Fruit fly (Drosophila melanogaster) whole organism, embryonic: ENCODE results near the gene CG42815.
A peak's percentile ranks its signal among the peaks of the same experiment; 100 is the strongest.

ENCODE experiments used
- Abd-B ChIP-seq: fragments of 200-800 bp; sonication (Bioruptor generic); optimal IDR thresholded peaks from 2 replicates; lab custom pipeline; 2018; ENCODE audit warnings: missing biosample characterization, mild to moderate bottlenecking, missing genetic modification characterization, moderate library complexity
- Bteb2 ChIP-seq: fragments of 200-800 bp; sonication (Bioruptor generic); optimal IDR thresholded peaks from 2 replicates; lab custom pipeline; 2016; ENCODE audit warnings: missing biosample characterization, missing genetic modification characterization
- CG12104 ChIP-seq: fragments of 200-800 bp; sonication (Bioruptor generic); optimal IDR thresholded peaks from 3 replicates; lab custom pipeline; 2016; ENCODE audit warnings: missing biosample characterization, missing genetic modification characterization
- CG12155 ChIP-seq: fragments of 200-800 bp; sonication (Bioruptor generic); optimal IDR thresholded peaks from 3 replicates; lab custom pipeline; 2016; ENCODE audit warnings: missing biosample characterization, missing genetic modification characterization
- CG1233 ChIP-seq: fragments of 200-800 bp; sonication (Bioruptor generic); optimal IDR thresholded peaks from 4 replicates; lab custom pipeline; 2018; ENCODE audit warnings: missing biosample characterization, mild to moderate bottlenecking, missing genetic modification characterization
- CG12744 ChIP-seq: fragments of 200-800 bp; sonication (Bioruptor generic); optimal IDR thresholded peaks from 2 replicates; lab custom pipeline; 2016; ENCODE audit warnings: missing biosample characterization, missing genetic modification characterization
- CG15073 ChIP-seq: fragments of 200-800 bp; sonication (Bioruptor generic); optimal IDR thresholded peaks from 2 replicates; lab custom pipeline; 2016; ENCODE audit warnings: missing biosample characterization, missing genetic modification characterization
- CG15269 ChIP-seq: fragments of 200-800 bp; sonication (Bioruptor generic); optimal IDR thresholded peaks from 2 replicates; lab custom pipeline; 2018; ENCODE audit warnings: missing biosample characterization, mild to moderate bottlenecking, missing genetic modification characterization, moderate library complexity
- CG15696 ChIP-seq: fragments of 200-800 bp; sonication (Bioruptor generic); optimal IDR thresholded peaks from 2 replicates; lab custom pipeline; 2019; ENCODE audit warnings: missing biosample characterization, mild to moderate bottlenecking, missing genetic modification characterization, moderate library complexity
- CG17912 ChIP-seq: fragments of 200-800 bp; sonication (Bioruptor generic); optimal IDR thresholded peaks from 2 replicates; lab custom pipeline; 2018; ENCODE audit warnings: missing biosample characterization, mild to moderate bottlenecking, missing genetic modification characterization
- CG18764 ChIP-seq: fragments of 200-800 bp; sonication (Bioruptor generic); optimal IDR thresholded peaks from 3 replicates; lab custom pipeline; 2016; ENCODE audit warnings: missing biosample characterization, missing genetic modification characterization
- CG2889 ChIP-seq: fragments of 200-800 bp; sonication (Bioruptor generic); IDR thresholded peaks from 3 replicates; pipeline ENCODE4 v1.3.6; 2022; ENCODE audit warnings: missing biosample characterization, missing genetic modification characterization
- CG30403 ChIP-seq: fragments of 200-800 bp; sonication (Bioruptor generic); optimal IDR thresholded peaks from 3 replicates; lab custom pipeline; 2016; ENCODE audit warnings: missing biosample characterization, missing genetic modification characterization
- CG30431 ChIP-seq: fragments of 200-800 bp; sonication (Bioruptor generic); optimal IDR thresholded peaks from 2 replicates; lab custom pipeline; 2017; ENCODE audit warnings: missing biosample characterization, missing genetic modification characterization
- CG33213 ChIP-seq: fragments of 200-800 bp; sonication (Bioruptor generic); optimal IDR thresholded peaks from 3 replicates; lab custom pipeline; 2016; ENCODE audit warnings: missing biosample characterization, missing genetic modification characterization
- CG33557 ChIP-seq: fragments of 200-800 bp; sonication (Bioruptor generic); optimal IDR thresholded peaks from 2 replicates; lab custom pipeline; 2019; ENCODE audit warnings: missing biosample characterization, mild to moderate bottlenecking, missing genetic modification characterization, moderate library complexity
- CG34422 ChIP-seq: fragments of 200-800 bp; sonication (Bioruptor generic); IDR thresholded peaks from 3 replicates; pipeline ENCODE4 v1.3.6; 2022; ENCODE audit warnings: missing biosample characterization, missing genetic modification characterization
- CG4854 ChIP-seq: fragments of 200-800 bp; sonication (Bioruptor generic); optimal IDR thresholded peaks from 2 replicates; lab custom pipeline; 2016; ENCODE audit warnings: missing biosample characterization, missing genetic modification characterization, inconsistent platforms
- CG6254 ChIP-seq: fragments of 200-800 bp; sonication (Bioruptor generic); optimal IDR thresholded peaks from 3 replicates; lab custom pipeline; 2017; ENCODE audit warnings: mild to moderate bottlenecking, missing biosample characterization, missing genetic modification reagents, missing genetic modification characterization
- CG7372 ChIP-seq: fragments of 200-800 bp; sonication (Bioruptor generic); IDR thresholded peaks from 2 replicates; pipeline ENCODE4 v1.3.6; 2022; ENCODE audit warnings: missing biosample characterization, missing genetic modification characterization
- CG9609 ChIP-seq: fragments of 200-800 bp; sonication (Bioruptor generic); optimal IDR thresholded peaks from 3 replicates; lab custom pipeline; 2016; ENCODE audit warnings: missing biosample characterization, missing genetic modification characterization
- CG9727 ChIP-seq: fragments of 200-800 bp; sonication (Bioruptor generic); optimal IDR thresholded peaks from 3 replicates; lab custom pipeline; 2017; ENCODE audit warnings: missing biosample characterization, mild to moderate bottlenecking, missing genetic modification characterization
- CG9876 ChIP-seq: fragments of 200-800 bp; sonication (Bioruptor generic); optimal IDR thresholded peaks from 2 replicates; lab custom pipeline; 2016; ENCODE audit warnings: missing biosample characterization, missing genetic modification characterization
- Drgx ChIP-seq: fragments of 200-800 bp; sonication (Bioruptor generic); IDR thresholded peaks from 2 replicates; pipeline ENCODE4 v1.3.6; 2022; ENCODE audit warnings: missing biosample characterization, missing genetic modification characterization
- GATAe ChIP-seq: fragments of 200-800 bp; sonication (Bioruptor generic); conservative IDR thresholded peaks from 2 replicates; pipeline ENCODE4 v1.3.6; 2022; ENCODE audit warnings: missing biosample characterization, missing genetic modification characterization
- Hmx ChIP-seq: fragments of 200-800 bp; sonication (Bioruptor generic); optimal IDR thresholded peaks from 2 replicates; lab custom pipeline; 2016; ENCODE audit warnings: missing biosample characterization, missing genetic modification characterization
- Kr ChIP-seq: fragments of 200-800 bp; sonication (Bioruptor generic); optimal IDR thresholded peaks from 2 replicates; lab custom pipeline; 2017; ENCODE audit warnings: missing biosample characterization, mild to moderate bottlenecking, missing genetic modification characterization
- MESR4 ChIP-seq: fragments of 200-800 bp; sonication (Bioruptor generic); optimal IDR thresholded peaks from 2 replicates; lab custom pipeline; 2018; ENCODE audit warnings: missing biosample characterization, mild to moderate bottlenecking, missing genetic modification characterization, moderate library complexity
- Meics ChIP-seq: fragments of 200-800 bp; sonication (Bioruptor generic); optimal IDR thresholded peaks from 2 replicates; lab custom pipeline; 2017; ENCODE audit warnings: missing biosample characterization, mild to moderate bottlenecking, missing genetic modification characterization
- Rfx ChIP-seq: fragments of 200-800 bp; sonication (Bioruptor generic); IDR thresholded peaks from 2 replicates; pipeline ENCODE4 v1.3.6; 2022; ENCODE audit warnings: missing biosample characterization, missing genetic modification characterization
- bbx ChIP-seq: fragments of 200-800 bp; sonication (Bioruptor generic); IDR thresholded peaks from 2 replicates; pipeline ENCODE4 v1.3.6; 2022; ENCODE audit warnings: missing biosample characterization, missing genetic modification characterization; ENCODE audit not compliant: partially characterized antibody
- bcd ChIP-seq: fragments of 200-800 bp; sonication (Bioruptor generic); optimal IDR thresholded peaks from 2 replicates; lab custom pipeline; 2017; ENCODE audit warnings: missing biosample characterization, mild to moderate bottlenecking, missing genetic modification characterization
- cg ChIP-seq: fragments of 200-800 bp; sonication (Bioruptor generic); optimal IDR thresholded peaks from 3 replicates; lab custom pipeline; 2019; ENCODE audit warnings: missing biosample characterization, mild to moderate bottlenecking, missing genetic modification characterization, moderate library complexity
- crc ChIP-seq: fragments of 200-800 bp; sonication (Bioruptor generic); optimal IDR thresholded peaks from 2 replicates; lab custom pipeline; 2016; ENCODE audit warnings: missing biosample characterization, missing genetic modification characterization
- exex ChIP-seq: fragments of 200-800 bp; sonication (Bioruptor generic); optimal IDR thresholded peaks from 4 replicates; lab custom pipeline; 2018; ENCODE audit warnings: missing biosample characterization, mild to moderate bottlenecking, missing genetic modification characterization, moderate library complexity
- fd3F ChIP-seq: fragments of 200-800 bp; sonication (Bioruptor generic); optimal IDR thresholded peaks from 2 replicates; lab custom pipeline; 2018; ENCODE audit warnings: missing biosample characterization, mild to moderate bottlenecking, missing genetic modification characterization, moderate library complexity
- ham ChIP-seq: fragments of 200-800 bp; sonication (Bioruptor generic); IDR thresholded peaks from 2 replicates; pipeline ENCODE4 v1.3.6; 2022; ENCODE audit warnings: missing biosample characterization, missing genetic modification characterization
- her ChIP-seq: fragments of 200-800 bp; sonication (Bioruptor generic); optimal IDR thresholded peaks from 2 replicates; lab custom pipeline; 2016; ENCODE audit warnings: missing biosample characterization, missing genetic modification characterization
- knrl ChIP-seq: fragments of 200-800 bp; sonication (Bioruptor generic); IDR thresholded peaks from 3 replicates; pipeline ENCODE4 v1.3.6; 2022; ENCODE audit warnings: missing biosample characterization, missing genetic modification characterization; ENCODE audit not compliant: partially characterized antibody
- org-1 ChIP-seq: fragments of 200-800 bp; sonication (Bioruptor generic); optimal IDR thresholded peaks from 2 replicates; lab custom pipeline; 2017; ENCODE audit warnings: missing biosample characterization, missing genetic modification characterization
- otp ChIP-seq: fragments of 200-800 bp; sonication (Bioruptor generic); IDR thresholded peaks from 3 replicates; pipeline ENCODE4, ENCODE4 v1.3.6; 2022; ENCODE audit warnings: missing biosample characterization, missing genetic modification characterization
- sc ChIP-seq, 3 experiments: fragments of >200 bp in 2 of 3; fragments of 200-800 bp in 1 of 3; sonication (Bioruptor generic) in 1 of 3; optimal IDR thresholded peaks; 2 replicates in 2 of 3; 3 replicates in 1 of 3; lab custom pipeline; 2017; ENCODE audit warnings: mild to moderate bottlenecking in 1 of 3, missing biosample characterization in 1 of 3, missing genetic modification characterization in 1 of 3, missing genetic modification reagents in 1 of 3
- sqz ChIP-seq: fragments of 200-800 bp; sonication (Bioruptor generic); optimal IDR thresholded peaks from 3 replicates; lab custom pipeline; 2018; ENCODE audit warnings: missing biosample characterization, mild to moderate bottlenecking, missing genetic modification characterization
- stc ChIP-seq: fragments of 200-800 bp; sonication (Bioruptor generic); IDR thresholded peaks from 2 replicates; pipeline ENCODE4 v1.3.6; 2022; ENCODE audit warnings: missing biosample characterization, missing genetic modification characterization
- tio ChIP-seq: fragments of 200-800 bp; sonication (Bioruptor generic); optimal IDR thresholded peaks from 2 replicates; lab custom pipeline; 2017; ENCODE audit warnings: missing biosample characterization, missing genetic modification characterization, inconsistent platforms
- tup ChIP-seq: fragments of 200-800 bp; sonication (Bioruptor generic); optimal IDR thresholded peaks from 2 replicates; lab custom pipeline; 2016; ENCODE audit warnings: missing biosample characterization, mild to moderate bottlenecking, missing genetic modification characterization, moderate library complexity
- usp ChIP-seq: fragments of >200 bp; optimal IDR thresholded peaks from 2 replicates; lab custom pipeline; 2017; ENCODE audit warnings: missing biosample characterization, missing genetic modification characterization
- wor ChIP-seq: fragments of 200-800 bp; sonication (Bioruptor generic); IDR thresholded peaks from 2 replicates; pipeline ENCODE4 v1.3.6; 2022; ENCODE audit warnings: missing biosample characterization, missing genetic modification characterization

The CG42815 gene

DNA sequence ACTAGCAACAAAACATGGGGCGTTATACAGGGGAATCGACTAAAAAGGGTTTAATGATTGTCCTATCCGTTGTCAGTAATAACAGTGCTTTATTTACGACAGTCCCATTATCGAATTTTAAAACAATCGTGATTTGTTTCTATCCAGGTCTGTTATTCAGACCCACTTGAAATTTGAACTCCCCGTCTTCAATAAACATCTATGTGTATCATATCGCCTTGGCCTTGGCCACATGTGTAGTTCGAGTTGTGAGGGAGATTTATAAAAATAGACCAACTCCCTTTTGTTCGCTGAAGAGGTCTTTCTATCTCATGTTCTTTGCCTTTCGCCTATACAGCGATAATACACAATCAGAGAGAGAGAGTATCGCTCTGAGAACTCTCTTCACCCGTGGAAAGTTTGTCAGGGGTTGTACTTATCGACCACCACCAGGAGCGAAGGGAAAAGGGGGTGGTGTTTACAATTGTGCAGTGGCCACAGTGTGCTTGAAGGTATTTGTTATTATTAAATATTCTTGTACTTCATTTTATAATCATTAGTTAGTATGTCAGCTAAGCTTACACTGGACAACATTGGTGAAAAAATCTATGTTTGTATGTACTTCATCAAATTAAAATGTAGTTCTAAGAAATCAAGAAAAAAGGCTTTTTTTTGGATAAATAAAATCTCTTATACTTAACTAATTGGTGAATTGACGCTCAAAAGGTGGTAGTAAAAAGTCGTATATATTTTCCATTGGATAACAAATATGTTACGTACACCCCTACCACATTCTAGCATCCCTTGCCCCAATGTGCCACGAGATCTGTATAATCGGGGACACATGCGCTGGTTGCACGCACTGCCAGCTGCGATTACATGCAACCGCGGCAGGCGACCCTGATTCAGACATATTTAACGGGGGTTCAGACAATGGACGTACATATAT is 33.9 kb downstream of the CG42815 start (continued):
- TF ChIP-seq Rfx (GFP tag; lab: Robert Waterston, UW) (no peak), MESR4 (no peak), tup (GFP tag; lab: Kevin White, UChicago) (no peak), sqz (peak; percentile 70), wor (GFP tag; lab: Robert Waterston, UW) (peak; percentile 62), CG12155 (GFP tag; lab: Kevin White, UChicago) (peak; percentile 31), CG1233 (peak; percentile 69), CG33213 (peak; percentile 1), CG30403 (GFP tag; lab: Kevin White, UChicago) (peak; percentile 83), bbx (no peak), Hmx (GFP tag; lab: Kevin White, UChicago) (no peak), CG17912 (GFP tag; lab: Kevin White, UChicago) (no peak), CG9727 (peak; percentile 93), her (GFP tag; lab: Kevin White, UChicago) (no peak), crc (GFP tag; lab: Kevin White, UChicago) (no peak), CG18764 (peak; percentile 55), CG15073 (GFP tag; lab: Kevin White, UChicago) (no peak), stc (GFP tag; lab: Robert Waterston, UW) (peak; percentile 54; the same call in 1 of the 2 replicates), CG15269 (peak; percentile 42), cg (GFP tag; lab: Kevin White, UChicago) (no peak), Drgx (GFP tag; lab: Robert Waterston, UW) (peak; percentile 36; the same call in 1 of the 2 replicates), Abd-B (GFP tag; lab: Kevin White, UChicago) (peak; percentile 34), otp (0 out of 3 replicates have a peak, but pooled peaks have one; percentile 57), knrl (GFP tag; lab: Robert Waterston, UW) (no peak), CG4854 (GFP tag; lab: Kevin White, UChicago) (no peak), Bteb2 (no peak), CG33557 (GFP tag; lab: Kevin White, UChicago) (peak; percentile 90), CG12744 (GFP tag; lab: Kevin White, UChicago) (no peak), Kr (peak; percentile 73), sc (optimal IDR thresholded peaks at IDR 0.05; lab: Kevin White, UChicago) (no peak), sc (GFP tag; optimal IDR thresholded peaks at IDR 0.05; lab: Kevin White, UChicago) (peak; percentile 89), CG15696 (tag; lab: Kevin White, UChicago) (peak; percentile 91), exex (peak; percentile 10), CG7372 (GFP tag; lab: Robert Waterston, UW) (0 out of 2 replicates have a peak, but pooled peaks have one; percentile 19), GATAe (GFP tag; lab: Robert Waterston, UW) (no peak), fd3F (no peak), CG30431 (peak; percentile 77), org-1 (peak; percentile 74), CG6254 (GFP tag; lab: Kevin White, UChicago) (peak; percentile 89), CG9609 (GFP tag; lab: Kevin White, UChicago) (peak; percentile 32), tio (peak; percentile 74), CG12104 (GFP tag; lab: Kevin White, UChicago) (peak; percentile 62), bcd (GFP tag; lab: Kevin White, UChicago) (peak; percentile 71), usp (GFP tag; lab: Kevin White, UChicago) (no peak), ham (no peak), Meics (GFP tag; lab: Kevin White, UChicago) (peak; percentile 29), CG34422 (peak; percentile 72; the same call in 2 of the 3 replicates), CG9876 (no peak), CG2889 (GFP tag; lab: Robert Waterston, UW) (no peak)
